Worm (Caenorhabditis elegans) whole organism, late embryonic: ENCODE data around the gene F44G4.1.

Source experiments
- F13H6.1 ChIP-seq: sonication (generic microtip); optimal IDR thresholded peaks from 2 replicates; lab custom pipeline; 2016; ENCODE audit warnings: missing genetic modification characterization, missing compliant biosample characterization
- Y22D7AL.16 ChIP-seq: sonication (generic microtip); optimal IDR thresholded peaks from 2 replicates; lab custom pipeline; 2016; ENCODE audit warnings: missing genetic modification characterization, missing compliant biosample characterization
- ama-1 ChIP-seq: fragments of 150-350 bp; optimal IDR thresholded peaks from 2 replicates; lab custom pipeline; 2014
- dve-1 ChIP-seq: sonication (generic microtip); optimal IDR thresholded peaks from 2 replicates; lab custom pipeline; 2017; ENCODE audit warnings: antibody characterized with exemption, mild to moderate bottlenecking, missing genetic modification characterization, missing compliant biosample characterization
- pag-3 ChIP-seq: sonication (generic microtip); optimal IDR thresholded peaks from 2 replicates; lab custom pipeline; 2016; ENCODE audit warnings: missing compliant biosample characterization, missing genetic modification characterization, borderline replicate concordance
- ref-2 ChIP-seq: sonication (generic microtip); optimal IDR thresholded peaks from 2 replicates; lab custom pipeline; 2016; ENCODE audit warnings: missing genetic modification characterization, missing compliant biosample characterization

- TF ChIP-seq pag-3 = no peak
- TF ChIP-seq ref-2 (tag; lab: Kevin White, UChicago) = no peak
- no peak for TF ChIP-seq Y22D7AL.16 (tag; lab: Kevin White, UChicago)
- TF ChIP-seq dve-1 (tag; lab: Kevin White, UChicago) = no peak
- no peak for TF ChIP-seq ama-1 (lab: Kevin White, UChicago)
- TF ChIP-seq F13H6.1 (tag; lab: Kevin White, UChicago) = no peak
Observed at ce11 chrII:9014188-9014587, 19.8 kb downstream of the F44G4.1 start.
